Fruit fly (Drosophila melanogaster) whole organism, embryonic: Measurements from ENCODE around the gene Enoph.
A peak's percentile ranks its signal among the peaks of the same experiment; 100 is the strongest.

ENCODE experiments used
- Atf-2 ChIP-seq: fragments of 200-800 bp; sonication (Bioruptor generic); optimal IDR thresholded peaks from 2 replicates; lab custom pipeline; 2016; ENCODE audit warnings: missing biosample characterization, missing genetic modification characterization
- CG10979 ChIP-seq: fragments of 200-800 bp; sonication (Bioruptor generic); optimal IDR thresholded peaks from 2 replicates; lab custom pipeline; 2018; ENCODE audit warnings: missing biosample characterization, mild to moderate bottlenecking, missing genetic modification characterization, moderate library complexity
- CG11695 ChIP-seq: fragments of 200-800 bp; sonication (Bioruptor generic); IDR thresholded peaks from 3 replicates; pipeline ENCODE4 v1.3.6; 2022; ENCODE audit warnings: missing biosample characterization, missing genetic modification characterization
- CG12219 ChIP-seq: fragments of 200-800 bp; sonication (Bioruptor generic); optimal IDR thresholded peaks from 3 replicates; lab custom pipeline; 2018; ENCODE audit warnings: missing biosample characterization, mild to moderate bottlenecking, missing genetic modification characterization
- CG15011 ChIP-seq: fragments of 200-800 bp; sonication (Bioruptor generic); optimal IDR thresholded peaks from 3 replicates; lab custom pipeline; 2018; ENCODE audit warnings: missing biosample characterization, mild to moderate bottlenecking, missing genetic modification characterization
- CG1529 ChIP-seq: fragments of 200-800 bp; sonication (Bioruptor generic); optimal IDR thresholded peaks from 3 replicates; lab custom pipeline; 2018; ENCODE audit warnings: missing biosample characterization, missing genetic modification characterization
- CG17802 ChIP-seq: fragments of 200-800 bp; sonication (Bioruptor generic); optimal IDR thresholded peaks from 2 replicates; lab custom pipeline; 2018; ENCODE audit warnings: missing biosample characterization, mild to moderate bottlenecking, missing genetic modification characterization, moderate library complexity
- CG18599 ChIP-seq: fragments of 200-800 bp; sonication (Bioruptor generic); optimal IDR thresholded peaks from 3 replicates; lab custom pipeline; 2017; ENCODE audit warnings: missing biosample characterization, missing genetic modification characterization, mild to moderate bottlenecking, moderate library complexity, missing genetic modification reagents
- CG18764 ChIP-seq: fragments of 200-800 bp; sonication (Bioruptor generic); optimal IDR thresholded peaks from 3 replicates; lab custom pipeline; 2016; ENCODE audit warnings: missing biosample characterization, missing genetic modification characterization
- CG30431 ChIP-seq: fragments of 200-800 bp; sonication (Bioruptor generic); optimal IDR thresholded peaks from 2 replicates; lab custom pipeline; 2017; ENCODE audit warnings: missing biosample characterization, missing genetic modification characterization
- CG3281 ChIP-seq: fragments of 200-800 bp; sonication (Bioruptor generic); optimal IDR thresholded peaks from 3 replicates; lab custom pipeline; 2017; ENCODE audit warnings: missing biosample characterization, mild to moderate bottlenecking, missing genetic modification characterization
- CG3407 ChIP-seq: fragments of 200-800 bp; sonication (Bioruptor generic); optimal IDR thresholded peaks from 2 replicates; lab custom pipeline; 2018; ENCODE audit warnings: missing biosample characterization, mild to moderate bottlenecking, missing genetic modification characterization
- CG3838 ChIP-seq: fragments of 200-800 bp; sonication (Bioruptor generic); optimal IDR thresholded peaks from 3 replicates; lab custom pipeline; 2016; ENCODE audit warnings: missing biosample characterization, missing genetic modification characterization
- CG4424 ChIP-seq: fragments of 200-800 bp; sonication (Bioruptor generic); optimal IDR thresholded peaks from 3 replicates; lab custom pipeline; 2016; ENCODE audit warnings: missing biosample characterization, missing genetic modification characterization
- CG4820 ChIP-seq: fragments of 200-800 bp; sonication (Bioruptor generic); optimal IDR thresholded peaks from 3 replicates; lab custom pipeline; 2016; ENCODE audit warnings: missing biosample characterization, missing genetic modification characterization
- CG6272 ChIP-seq: fragments of 200-800 bp; sonication (Bioruptor generic); IDR thresholded peaks from 2 replicates; pipeline ENCODE4 v1.3.6; 2022; ENCODE audit warnings: missing biosample characterization, missing genetic modification characterization
- CG6654 ChIP-seq: fragments of 200-800 bp; sonication (Bioruptor generic); optimal IDR thresholded peaks from 2 replicates; lab custom pipeline; 2017; ENCODE audit warnings: missing biosample characterization, mild to moderate bottlenecking, missing genetic modification characterization
- CG8089 ChIP-seq: fragments of 200-800 bp; sonication (Bioruptor generic); optimal IDR thresholded peaks from 3 replicates; lab custom pipeline; 2016; ENCODE audit warnings: missing biosample characterization, missing genetic modification characterization
- CG8388 ChIP-seq: fragments of 200-800 bp; sonication (Bioruptor generic); optimal IDR thresholded peaks from 2 replicates; lab custom pipeline; 2019; ENCODE audit warnings: missing biosample characterization, mild to moderate bottlenecking, missing genetic modification characterization, moderate library complexity
- CG9727 ChIP-seq: fragments of 200-800 bp; sonication (Bioruptor generic); optimal IDR thresholded peaks from 3 replicates; lab custom pipeline; 2017; ENCODE audit warnings: missing biosample characterization, mild to moderate bottlenecking, missing genetic modification characterization
- CG9797 ChIP-seq: fragments of 200-800 bp; sonication (Bioruptor generic); optimal IDR thresholded peaks from 3 replicates; lab custom pipeline; 2018; ENCODE audit warnings: missing biosample characterization, mild to moderate bottlenecking, missing genetic modification characterization
- CG9932 ChIP-seq: fragments of 200-800 bp; sonication (Bioruptor generic); IDR thresholded peaks from 2 replicates; pipeline ENCODE4 v1.3.6; 2022; ENCODE audit warnings: missing biosample characterization, missing genetic modification characterization
- Chrac-16 ChIP-seq: fragments of 200-800 bp; sonication (Bioruptor generic); optimal IDR thresholded peaks from 3 replicates; lab custom pipeline; 2016; ENCODE audit warnings: missing biosample characterization, missing genetic modification characterization
- D19A ChIP-seq: fragments of 200-800 bp; optimal IDR thresholded peaks from 3 replicates; lab custom pipeline; 2019; ENCODE audit warnings: missing biosample characterization, mild to moderate bottlenecking, missing genetic modification characterization, moderate library complexity
- Dbx ChIP-seq: fragments of 200-800 bp; sonication (Bioruptor generic); IDR thresholded peaks from 3 replicates; pipeline ENCODE4 v1.3.6; 2022; ENCODE audit warnings: missing biosample characterization, missing genetic modification characterization
- E2f1 ChIP-seq: fragments of 200-800 bp; sonication (Bioruptor generic); IDR thresholded peaks from 2 replicates; pipeline ENCODE4 v1.3.6; 2022; ENCODE audit warnings: missing biosample characterization, missing genetic modification characterization
- H2.0 ChIP-seq: fragments of 200-800 bp; sonication (Bioruptor generic); IDR thresholded peaks from 2 replicates; pipeline ENCODE4 v1.3.6; 2022; ENCODE audit warnings: missing biosample characterization, missing genetic modification characterization
- HHEX ChIP-seq: fragments of 200-800 bp; sonication (Bioruptor generic); optimal IDR thresholded peaks from 3 replicates; lab custom pipeline; 2017; ENCODE audit warnings: missing biosample characterization, mild to moderate bottlenecking, missing genetic modification characterization, missing genetic modification reagents
- HLH54F ChIP-seq: fragments of 200-800 bp; sonication (Bioruptor generic); optimal IDR thresholded peaks from 3 replicates; lab custom pipeline; 2016; ENCODE audit warnings: missing biosample characterization, missing genetic modification characterization
- Hand ChIP-seq: fragments of 200-800 bp; sonication (Bioruptor generic); optimal IDR thresholded peaks from 2 replicates; lab custom pipeline; 2017; ENCODE audit warnings: mild to moderate bottlenecking, missing biosample characterization, missing genetic modification reagents, missing genetic modification characterization
- HmgZ ChIP-seq: fragments of 200-800 bp; sonication (Bioruptor generic); optimal IDR thresholded peaks from 2 replicates; lab custom pipeline; 2018; ENCODE audit warnings: missing biosample characterization, mild to moderate bottlenecking, missing genetic modification characterization
- Hr3 ChIP-seq: fragments of 200-800 bp; sonication (Bioruptor generic); optimal IDR thresholded peaks from 3 replicates; lab custom pipeline; 2016; ENCODE audit warnings: missing biosample characterization, missing genetic modification characterization
- NFAT ChIP-seq: fragments of 200-800 bp; sonication (Bioruptor generic); IDR thresholded peaks from 2 replicates; pipeline ENCODE4 v1.3.6; 2022; ENCODE audit warnings: missing biosample characterization, missing genetic modification characterization
- Nf-YC ChIP-seq: fragments of 200-800 bp; optimal IDR thresholded peaks from 3 replicates; lab custom pipeline; 2019; ENCODE audit warnings: missing biosample characterization, mild to moderate bottlenecking, missing genetic modification characterization, moderate library complexity
- NfI ChIP-seq: fragments of 200-800 bp; sonication (Bioruptor generic); optimal IDR thresholded peaks from 3 replicates; lab custom pipeline; 2018; ENCODE audit warnings: missing biosample characterization, mild to moderate bottlenecking, missing genetic modification characterization, moderate library complexity
- Pdp1 ChIP-seq, 2 experiments: fragments of 200-800 bp; sonication (Bioruptor generic); optimal IDR thresholded peaks; 3 replicates each; lab custom pipeline; 2016; ENCODE audit warnings: missing biosample characterization in 2 of 2, missing genetic modification characterization in 2 of 2, mild to moderate bottlenecking in 1 of 2, moderate library complexity in 1 of 2
- Ravus ChIP-seq: fragments of 200-800 bp; sonication (Bioruptor generic); IDR thresholded peaks from 2 replicates; pipeline ENCODE4 v1.3.6; 2022; ENCODE audit warnings: missing biosample characterization, missing genetic modification characterization
- Tbp ChIP-seq: fragments of >200 bp; optimal IDR thresholded peaks from 2 replicates; lab custom pipeline; 2018; ENCODE audit warnings: missing biosample characterization, missing genetic modification characterization
- YL-1 ChIP-seq: fragments of 200-800 bp; sonication (Bioruptor generic); optimal IDR thresholded peaks from 3 replicates; lab custom pipeline; 2017; ENCODE audit warnings: missing biosample characterization, mild to moderate bottlenecking, missing genetic modification characterization
- cas ChIP-seq: fragments of 200-800 bp; sonication (Bioruptor generic); IDR thresholded peaks from 2 replicates; pipeline ENCODE4 v1.3.6; 2022; ENCODE audit warnings: missing biosample characterization, missing genetic modification characterization
- caup ChIP-seq: fragments of 200-800 bp; sonication (Bioruptor generic); optimal IDR thresholded peaks from 3 replicates; lab custom pipeline; 2017; ENCODE audit warnings: missing biosample characterization, mild to moderate bottlenecking, missing genetic modification characterization, moderate library complexity; ENCODE audit not compliant: severe bottlenecking
- cg ChIP-seq: fragments of 200-800 bp; sonication (Bioruptor generic); optimal IDR thresholded peaks from 3 replicates; lab custom pipeline; 2019; ENCODE audit warnings: missing biosample characterization, mild to moderate bottlenecking, missing genetic modification characterization, moderate library complexity
- chif ChIP-seq, 2 experiments: fragments of 200-800 bp; sonication (Bioruptor generic); optimal IDR thresholded peaks; 3 replicates each; lab custom pipeline; 2016; ENCODE audit warnings: missing biosample characterization in 2 of 2, missing genetic modification characterization in 2 of 2
- dimm ChIP-seq: fragments of 200-800 bp; sonication (Bioruptor generic); IDR thresholded peaks from 2 replicates; pipeline ENCODE4 v1.3.6; 2022; ENCODE audit warnings: missing biosample characterization, missing genetic modification characterization
- eve ChIP-seq, 2 experiments: fragments of >200 bp; optimal IDR thresholded peaks; 2 replicates each; lab custom pipeline; 2017; ENCODE audit warnings: missing biosample characterization in 2 of 2, missing genetic modification characterization in 2 of 2
- kay ChIP-seq: fragments of 200-800 bp; sonication (Bioruptor generic); optimal IDR thresholded peaks from 2 replicates; lab custom pipeline; 2016; ENCODE audit warnings: missing biosample characterization, missing genetic modification characterization
- mirr ChIP-seq: fragments of 200-800 bp; sonication (Bioruptor generic); optimal IDR thresholded peaks from 3 replicates; lab custom pipeline; 2018; ENCODE audit warnings: missing biosample characterization, mild to moderate bottlenecking, missing genetic modification characterization
- org-1 ChIP-seq: fragments of 200-800 bp; sonication (Bioruptor generic); optimal IDR thresholded peaks from 2 replicates; lab custom pipeline; 2017; ENCODE audit warnings: missing biosample characterization, missing genetic modification characterization
- pb ChIP-seq: fragments of 200-800 bp; sonication (Bioruptor generic); optimal IDR thresholded peaks from 3 replicates; lab custom pipeline; 2016; ENCODE audit warnings: missing biosample characterization, missing genetic modification characterization
- sd ChIP-seq: fragments of 200-800 bp; sonication (Bioruptor generic); optimal IDR thresholded peaks from 3 replicates; lab custom pipeline; 2018; ENCODE audit warnings: missing biosample characterization, mild to moderate bottlenecking, missing genetic modification characterization, moderate library complexity
- tgo ChIP-seq: fragments of 200-800 bp; sonication (Bioruptor generic); IDR thresholded peaks from 3 replicates; pipeline ENCODE4 v1.3.6; 2022; ENCODE audit warnings: missing biosample characterization, missing genetic modification characterization
- vnd ChIP-seq: fragments of 200-800 bp; sonication (Bioruptor generic); IDR thresholded peaks from 3 replicates; pipeline ENCODE4 v1.3.6; 2022; ENCODE audit warnings: missing biosample characterization, missing genetic modification characterization; ENCODE audit not compliant: partially characterized antibody

The Enoph gene

dm6 chr3R:5300620-5301019 lies 44.1 kb upstream of the Enoph start (continued):
- no peak for TF ChIP-seq cg (GFP tag; lab: Kevin White, UChicago)
- no peak for TF ChIP-seq CG9932 (GFP tag; lab: Robert Waterston, UW)
- TF ChIP-seq sd (tag; lab: Kevin White, UChicago): peak; percentile 15
- TF ChIP-seq org-1: no peak
- no peak for TF ChIP-seq tgo (GFP tag; lab: Robert Waterston, UW)
- peak; percentile 0 for TF ChIP-seq pb (GFP tag; lab: Kevin White, UChicago)
- TF ChIP-seq CG15011 (GFP tag; lab: Kevin White, UChicago): no peak
- TF ChIP-seq Hr3: peak; percentile 4
- TF ChIP-seq caup (GFP tag; lab: Kevin White, UChicago): peak; percentile 20
- TF ChIP-seq cas: no peak
- TF ChIP-seq CG4820 (GFP tag; lab: Kevin White, UChicago): no peak
- 0 out of 2 replicates have a peak, but pooled peaks have one; percentile 21 for TF ChIP-seq H2.0 (GFP tag; lab: Robert Waterston, UW)
- TF ChIP-seq CG3281 (GFP tag; lab: Kevin White, UChicago): no peak
- no peak for TF ChIP-seq CG3838 (GFP tag; lab: Kevin White, UChicago)
- TF ChIP-seq CG12219: peak; percentile 51
- peak; percentile 35; the same call in 1 of the 2 replicates for TF ChIP-seq NFAT (GFP tag; lab: Robert Waterston, UW)
- TF ChIP-seq E2f1: no peak
- TF ChIP-seq CG9797 (GFP tag; lab: Kevin White, UChicago): no peak
- no peak for TF ChIP-seq CG8388
- TF ChIP-seq CG1529: no peak
- 0 out of 2 replicates have a peak, but pooled peaks have one; percentile 37 for TF ChIP-seq dimm
- TF ChIP-seq HHEX (GFP tag; lab: Kevin White, UChicago): peak; percentile 48
- no peak for TF ChIP-seq CG4424 (GFP tag; lab: Kevin White, UChicago)
- TF ChIP-seq CG9727 (GFP tag; lab: Kevin White, UChicago): peak; percentile 13
- TF ChIP-seq Dbx (GFP tag; lab: Robert Waterston, UW): no peak
- TF ChIP-seq Nf-YC (tag; lab: Kevin White, UChicago): no peak
- no peak for TF ChIP-seq YL-1 (GFP tag; lab: Kevin White, UChicago)
- peak; percentile 32 for TF ChIP-seq CG18599 (GFP tag; lab: Kevin White, UChicago)
- TF ChIP-seq CG10979 (tag; lab: Kevin White, UChicago): peak; percentile 18
- peak; percentile 49 for TF ChIP-seq NfI (GFP tag; lab: Kevin White, UChicago)
- no peak for TF ChIP-seq CG18764
- TF ChIP-seq CG11695 (GFP tag; lab: Robert Waterston, UW): no peak
- peak; percentile 53 for TF ChIP-seq mirr (GFP tag; lab: Kevin White, UChicago)
- no peak for TF ChIP-seq Atf-2 (GFP tag; lab: Kevin White, UChicago)
- no peak for TF ChIP-seq D19A (tag; lab: Kevin White, UChicago)
- no peak for TF ChIP-seq vnd (GFP tag; lab: Robert Waterston, UW)
- TF ChIP-seq Tbp: no peak
- TF ChIP-seq eve (GFP tag; optimal IDR thresholded peaks at IDR 0.05; lab: Kevin White, UChicago): no peak
- TF ChIP-seq Chrac-16 (GFP tag; lab: Kevin White, UChicago): peak; percentile 24
- peak; percentile 33 for TF ChIP-seq CG8089 (GFP tag; lab: Kevin White, UChicago)
- peak; percentile 13 for TF ChIP-seq CG30431
- TF ChIP-seq chif (GFP tag; optimal IDR thresholded peaks at IDR 0.05; lab: Kevin White, UChicago): peak in 1 of 2 experiments; percentile 6
- TF ChIP-seq CG3407 (GFP tag; lab: Kevin White, UChicago): no peak
- no peak for TF ChIP-seq kay
- TF ChIP-seq CG6654: no peak
- no peak for TF ChIP-seq HLH54F (GFP tag; lab: Kevin White, UChicago)
- no peak for TF ChIP-seq HmgZ (tag; lab: Kevin White, UChicago)
- no peak for TF ChIP-seq CG17802 (tag; lab: Kevin White, UChicago)
- TF ChIP-seq Ravus (GFP tag; lab: Robert Waterston, UW): no peak
- TF ChIP-seq Hand (GFP tag; lab: Kevin White, UChicago): no peak
- TF ChIP-seq Pdp1 (GFP tag; optimal IDR thresholded peaks at IDR 0.05; lab: Kevin White, UChicago): no peak
- no peak for TF ChIP-seq CG6272 (GFP tag; lab: Robert Waterston, UW)
